Worm (Caenorhabditis elegans) whole organism, L4/young adult: Measurements from ENCODE around the gene Y50E8A.10.
"Not testable (repeated sequence)": the region's sequence is repeated elsewhere in the genome, so short reads cannot be mapped to it uniquely, and the experiment has no call there.

Experiments used
- W03F9.2 ChIP-seq: fragments of 150-350 bp; optimal IDR thresholded peaks from 2 replicates; lab custom pipeline; 2014; ENCODE audit warnings: missing biosample characterization, missing genetic modification characterization
- dao-5 ChIP-seq: sonication (generic microtip); optimal IDR thresholded peaks from 2 replicates; lab custom pipeline; 2016; ENCODE audit warnings: missing genotype, missing genetic modification characterization, moderate library complexity, missing compliant biosample characterization

ce11 chrV:14826952-14827351 lies 47.2 kb downstream of the Y50E8A.10 start, which contains the start of gene nspa-8:
- TF ChIP-seq W03F9.2 (tag; lab: Kevin White, UChicago); dao-5: not testable (repeated sequence)
